Worm (Caenorhabditis elegans): ENCODE data around the gene miga-1.

DNA sequence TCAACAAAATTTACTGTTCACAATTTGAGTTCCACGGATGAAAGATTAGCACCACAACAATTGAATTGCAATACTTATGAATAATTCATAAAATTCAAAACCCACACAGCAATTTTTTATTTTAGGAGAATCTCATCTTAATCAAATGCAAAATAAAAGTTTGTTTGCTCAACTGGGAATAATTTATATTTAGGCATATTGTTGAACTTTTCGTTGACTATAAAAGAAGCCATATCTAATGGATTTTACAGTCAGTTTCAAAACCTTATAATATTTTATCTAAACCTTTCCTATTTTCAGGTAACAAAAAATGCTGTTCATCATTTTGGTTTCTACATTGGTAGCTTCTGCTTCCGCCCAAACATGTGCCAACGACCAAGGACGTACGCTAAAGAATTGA lies 17.6 kb upstream of the miga-1 start, which contains the start of gene C54D10.3:
- TF ChIP-seq sptf-1 (tag; optimal IDR thresholded peaks at IDR 0.05) (no peak), isw-1 (GFP tag; IDR thresholded peaks at IDR 0.05) (no peak), ces-1 (GFP tag; optimal IDR thresholded peaks at IDR 0.05) (no peak), nhr-237 (tag; optimal IDR thresholded peaks at IDR 0.05) (no peak), mdl-1 (tag; optimal IDR thresholded peaks at IDR 0.05) (no peak), irx-1 (tag; optimal IDR thresholded peaks at IDR 0.05) (no peak)

All from whole organism, L1 larva.